Worm (Caenorhabditis elegans) whole organism, L4 larva: ENCODE results near the gene str-118.

Experiments used
- R02D3.7 ChIP-seq: fragments of 150-350 bp; sonication (generic microtip); optimal IDR thresholded peaks from 3 replicates; lab custom pipeline; 2014; ENCODE audit warnings: missing biosample characterization, missing genetic modification characterization
- ama-1 ChIP-seq: fragments of 150-350 bp; optimal IDR thresholded peaks from 2 replicates; lab custom pipeline; 2014; ENCODE audit warnings: inconsistent platforms, mixed read lengths
- ceh-82 ChIP-seq: sonication (generic microtip); optimal IDR thresholded peaks from 2 replicates; lab custom pipeline; 2017; ENCODE audit warnings: missing biosample characterization, missing genetic modification characterization
- ces-1 ChIP-seq: fragments of 150-350 bp; sonication (generic microtip); optimal IDR thresholded peaks from 4 replicates; lab custom pipeline; 2014; ENCODE audit warnings: missing biosample characterization, missing genetic modification reagents, missing genetic modification characterization
- daf-19 ChIP-seq: fragments of 200-800 bp; sonication (Bioruptor generic); conservative IDR thresholded peaks from 2 replicates; pipeline ENCODE4 v1.3.6; 2022; ENCODE audit warnings: missing genetic modification characterization, missing compliant biosample characterization
- mdl-1 ChIP-seq, 2 experiments: fragments of 150-350 bp in 1 of 2; sonication (generic microtip) in 1 of 2; optimal IDR thresholded peaks; 2 replicates each; lab custom pipeline; 2014 to 2017; ENCODE audit warnings: missing biosample characterization in 2 of 2, missing genetic modification characterization in 2 of 2
- nhr-237 ChIP-seq: sonication (generic microtip); optimal IDR thresholded peaks from 2 replicates; lab custom pipeline; 2017; ENCODE audit warnings: missing biosample characterization, missing genetic modification characterization
- pha-4 ChIP-seq, 2 experiments: fragments of 150-350 bp in 1 of 2; fragments of 200-800 bp in 1 of 2; sonication (Bioruptor generic) in 1 of 2; IDR thresholded peaks in 1 of 2; optimal IDR thresholded peaks in 1 of 2; 2 replicates each; pipeline versions ENCODE4 v1.3.6 to Lab custom; 2014 to 2022; ENCODE audit warnings: missing genetic modification characterization in 2 of 2, missing genetic modification reagents in 2 of 2, missing biosample characterization in 1 of 2, missing compliant biosample characterization in 1 of 2
- skn-1 ChIP-seq: fragments of 150-350 bp; optimal IDR thresholded peaks from 2 replicates; lab custom pipeline; 2014; ENCODE audit warnings: missing biosample characterization, missing genetic modification characterization
- unc-62 ChIP-seq, 3 experiments: fragments of 150-350 bp in 1 of 3; sonication (generic microtip); optimal IDR thresholded peaks in 2 of 3; peaks in 1 of 3; 1 replicate in 1 of 3; 2 replicates in 2 of 3; lab custom pipeline; 2014 to 2017; ENCODE audit warnings: missing biosample characterization in 3 of 3, missing genetic modification characterization in 3 of 3, missing genetic modification reagents in 3 of 3, missing genotype in 1 of 3
- zag-1 ChIP-seq: fragments of 150-350 bp; optimal IDR thresholded peaks from 2 replicates; lab custom pipeline; 2014; ENCODE audit warnings: missing biosample characterization, missing genetic modification characterization
- zip-11 ChIP-seq: fragments of 200-800 bp; sonication (Bioruptor generic); IDR thresholded peaks from 2 replicates; pipeline ENCODE4 v1.3.6; 2022; ENCODE audit warnings: missing genetic modification characterization, missing compliant biosample characterization
- zip-2 ChIP-seq: fragments of 150-350 bp; optimal IDR thresholded peaks from 2 replicates; lab custom pipeline; 2014; ENCODE audit warnings: missing biosample characterization, missing genetic modification characterization

- no peak for TF ChIP-seq nhr-237 (tag; lab: Kevin White, UChicago)
- TF ChIP-seq R02D3.7 (tag; lab: Kevin White, UChicago) = no peak
- TF ChIP-seq mdl-1 (tag; optimal IDR thresholded peaks at IDR 0.05; lab: Kevin White, UChicago) = no peak
- no peak for TF ChIP-seq skn-1 (tag; lab: Kevin White, UChicago)
- no peak for TF ChIP-seq zag-1
- no peak for TF ChIP-seq pha-4 (GFP tag; IDR thresholded peaks at IDR 0.05; lab: Robert Waterston, UW)
- TF ChIP-seq pha-4 (tag; optimal IDR thresholded peaks at IDR 0.05; lab: Kevin White, UChicago) = no peak
- no peak for TF ChIP-seq zip-2 (tag; lab: Kevin White, UChicago)
- no peak for TF ChIP-seq zip-11 (GFP tag; lab: Robert Waterston, UW)
- TF ChIP-seq daf-19 (GFP tag; lab: Robert Waterston, UW) = no peak
- no peak for TF ChIP-seq unc-62 (GFP tag; optimal IDR thresholded peaks at IDR 0.05 in 1 of 2; lab: Kevin White, UChicago)
- no peak for TF ChIP-seq unc-62 (tag; optimal IDR thresholded peaks at IDR 0.05; lab: Kevin White, UChicago)
- TF ChIP-seq ces-1 = no peak
- TF ChIP-seq ceh-82 (tag; lab: Kevin White, UChicago) = no peak
- TF ChIP-seq ama-1 (lab: Kevin White, UChicago) = no peak
Observed at ce11 chrV:10006374-10006773, 45.6 kb upstream of the str-118 start.
